4 fruit fly cellular contexts compared by ENCODE assay signal in the genomic region with DNA sequence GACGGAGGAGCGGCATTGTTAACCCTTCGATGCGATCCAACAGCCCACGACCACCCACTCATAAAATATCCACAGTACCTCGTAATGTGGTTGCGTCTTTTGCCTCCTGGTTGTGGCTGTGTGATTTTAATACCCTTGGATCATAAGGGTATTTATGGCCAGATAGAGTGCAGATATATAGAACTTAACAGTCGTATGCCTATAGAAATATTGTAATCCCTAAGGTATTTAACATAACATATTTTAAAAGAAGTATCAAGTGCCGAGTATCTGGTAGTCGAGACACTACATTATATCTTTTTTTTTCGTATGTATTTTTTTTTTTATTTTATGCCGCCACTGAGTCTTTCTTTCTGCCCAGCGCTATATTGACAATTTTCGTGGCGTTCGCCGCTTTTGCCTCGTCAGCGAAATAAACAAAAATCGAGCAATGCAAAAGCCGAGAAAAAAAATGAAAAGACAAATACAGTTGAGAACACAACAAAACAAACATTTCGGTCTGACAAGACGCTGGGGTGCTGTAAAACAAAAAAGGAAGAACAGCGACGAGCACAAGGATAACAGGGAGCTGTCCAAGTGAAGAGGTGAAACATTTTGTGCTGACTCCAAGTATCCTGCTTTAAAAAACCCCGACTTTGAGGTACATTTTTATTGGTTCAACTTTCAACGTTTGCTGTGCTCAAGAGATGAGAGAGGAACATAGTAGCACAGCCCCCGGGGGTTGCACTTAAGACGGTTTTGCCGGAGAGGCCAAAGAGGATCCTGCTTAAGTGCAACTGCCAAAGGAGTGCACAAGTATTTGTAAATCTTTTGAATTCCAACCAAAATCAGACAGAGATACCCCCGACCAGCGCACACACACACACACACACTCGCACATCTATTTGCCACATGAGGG.
A peak's percentile ranks its signal among the peaks of the same experiment; 100 is the strongest.
TF ChIP-seq lines count a peak whose summit lies in the region.

No protein-coding gene starts in this region.

- TF ChIP-seq CTCF in whole organism, embryonic (GFP tag; optimal IDR thresholded peaks at IDR 0.05; lab: Kevin White, UChicago): no peak

TF ChIP-seq in whole organism, adult, 20 proteins besides CTCF, POLR2A, EP300 and RAD21:
- TF ChIP-seq bab1 (GFP tag; optimal IDR thresholded peaks at IDR 0.05; lab: Kevin White, UChicago) (peak; percentile 21), pad (GFP tag; optimal IDR thresholded peaks at IDR 0.05; lab: Kevin White, UChicago) (no peak), CG14711 (tag; optimal IDR thresholded peaks at IDR 0.05; lab: Kevin White, UChicago) (no peak), tj (GFP tag; optimal IDR thresholded peaks at IDR 0.05; lab: Kevin White, UChicago) (peak; percentile 52)

TF ChIP-seq in whole organism, embryonic, 481 proteins besides CTCF, POLR2A, EP300 and RAD21 (continues in another document):
- no peak for TF ChIP-seq sd (tag; optimal IDR thresholded peaks at IDR 0.05; lab: Kevin White, UChicago)
- no peak for TF ChIP-seq CG17361 (GFP tag; IDR thresholded peaks at IDR 0.05; lab: Robert Waterston, UW)
- TF ChIP-seq CG12391 (tag; optimal IDR thresholded peaks at IDR 0.05; lab: Kevin White, UChicago): no peak
- no peak for TF ChIP-seq Bdp1 (GFP tag; optimal IDR thresholded peaks at IDR 0.05; lab: Kevin White, UChicago)
- no peak for TF ChIP-seq CG17385 (GFP tag; optimal IDR thresholded peaks at IDR 0.05; lab: Kevin White, UChicago)
- no peak for TF ChIP-seq caup (GFP tag; optimal IDR thresholded peaks at IDR 0.05; lab: Kevin White, UChicago; ENCODE audit: severe bottlenecking)
- TF ChIP-seq oc (tag; optimal IDR thresholded peaks at IDR 0.05; lab: Kevin White, UChicago): no peak
- TF ChIP-seq CG9932 (GFP tag; IDR thresholded peaks at IDR 0.05; lab: Robert Waterston, UW): no peak
- peak; percentile 31; the same call in 1 of the 2 replicates for TF ChIP-seq vvl (GFP tag; IDR thresholded peaks at IDR 0.05; lab: Robert Waterston, UW)
- no peak for TF ChIP-seq CG17568 (GFP tag; optimal IDR thresholded peaks at IDR 0.05; lab: Kevin White, UChicago)
- TF ChIP-seq psq (GFP tag; optimal IDR thresholded peaks at IDR 0.05; lab: Kevin White, UChicago): no peak
- TF ChIP-seq HLH3B (GFP tag; IDR thresholded peaks at IDR 0.05; lab: Robert Waterston, UW): no peak
- TF ChIP-seq Usf (GFP tag; optimal IDR thresholded peaks at IDR 0.05; lab: Kevin White, UChicago): no peak
- TF ChIP-seq CG32767 (GFP tag; IDR thresholded peaks at IDR 0.05; lab: Robert Waterston, UW): no peak
- no peak for TF ChIP-seq CG18476 (GFP tag; optimal IDR thresholded peaks at IDR 0.05; lab: Kevin White, UChicago)
- no peak for TF ChIP-seq hkb (optimal IDR thresholded peaks at IDR 0.05; lab: Kevin White, UChicago)
- peak; percentile 41 for TF ChIP-seq hkb (GFP tag; IDR thresholded peaks at IDR 0.05; lab: Robert Waterston, UW)
- TF ChIP-seq gce (GFP tag; IDR thresholded peaks at IDR 0.05; lab: Robert Waterston, UW): no peak; the same call in 2 of the 3 replicates
- no peak for TF ChIP-seq crc (GFP tag; optimal IDR thresholded peaks at IDR 0.05; lab: Kevin White, UChicago)
- no peak for TF ChIP-seq CG4404 (GFP tag; IDR thresholded peaks at IDR 0.05; lab: Robert Waterston, UW)
- no peak for TF ChIP-seq HLH4C (GFP tag; IDR thresholded peaks at IDR 0.05; lab: Robert Waterston, UW; ENCODE audit: partially characterized antibody)
- TF ChIP-seq Poxn (GFP tag; IDR thresholded peaks at IDR 0.05; lab: Robert Waterston, UW): no peak
- peak; percentile 20 for TF ChIP-seq CG7839 (tag; optimal IDR thresholded peaks at IDR 0.05; lab: Kevin White, UChicago)
- no peak for TF ChIP-seq CG2129 (GFP tag; IDR thresholded peaks at IDR 0.05; lab: Robert Waterston, UW; ENCODE audit: partially characterized antibody)
- peak; percentile 28; the same call in 1 of the 3 replicates for TF ChIP-seq row (GFP tag; IDR thresholded peaks at IDR 0.05; lab: Robert Waterston, UW)
- no peak for TF ChIP-seq CG5245 (GFP tag; optimal IDR thresholded peaks at IDR 0.05; lab: Kevin White, UChicago)

TF ChIP-seq in whole organism, prepupa, 60 proteins besides CTCF, POLR2A, EP300 and RAD21:
- TF ChIP-seq Eip78C (GFP tag; lab: Kevin White, UChicago): peak; percentile 4
- no peak for TF ChIP-seq dsx (GFP tag; optimal IDR thresholded peaks at IDR 0.05; lab: Kevin White, UChicago; ENCODE audit: poor library complexity, severe bottlenecking)

TF ChIP-seq in whole organism, pupa, 21 proteins besides CTCF, POLR2A, EP300 and RAD21:
- peak; percentile 1 for TF ChIP-seq CG8159 (tag; optimal IDR thresholded peaks at IDR 0.05; lab: Kevin White, UChicago)
- TF ChIP-seq Pif1B (GFP tag; optimal IDR thresholded peaks at IDR 0.05; lab: Kevin White, UChicago): no peak
- no peak for TF ChIP-seq CG34367 (tag; optimal IDR thresholded peaks at IDR 0.05; lab: Kevin White, UChicago)
